Worm (Caenorhabditis elegans): ENCODE data around the gene Y81B9A.2.

Y81B9A.2 gene

ce11 chrX:9162864-9163263 lies 21.1 kb upstream of the Y81B9A.2 start, which contains the start of gene tsp-11:
Gene tsp-11 (plus strand): TSS chrX:9163164.
- TF ChIP-seq ztf-4 (tag; optimal IDR thresholded peaks at IDR 0.05) (no peak), tbx-2 (tag; optimal IDR thresholded peaks at IDR 0.05) (no peak), elt-1 (tag; optimal IDR thresholded peaks at IDR 0.05) (no peak), lin-15B (tag; optimal IDR thresholded peaks at IDR 0.05) (no peak), zag-1 (tag; optimal IDR thresholded peaks at IDR 0.05) (no peak), lin-39 (tag; optimal IDR thresholded peaks at IDR 0.05) (no peak), nhr-77 (tag; optimal IDR thresholded peaks at IDR 0.05) (no peak), ceh-9 (tag; optimal IDR thresholded peaks at IDR 0.05) (no peak), hmg-11 (tag; optimal IDR thresholded peaks at IDR 0.05) (no peak), nhr-28 (tag; optimal IDR thresholded peaks at IDR 0.05) (no peak), nhr-11 (tag; optimal IDR thresholded peaks at IDR 0.05) (no peak), mml-1 (tag; optimal IDR thresholded peaks at IDR 0.05) (no peak), R02D3.7 (tag; optimal IDR thresholded peaks at IDR 0.05) (no peak), ceh-28 (tag; optimal IDR thresholded peaks at IDR 0.05) (no peak), ztf-11 (tag; optimal IDR thresholded peaks at IDR 0.05) (no peak), nhr-12 (tag; optimal IDR thresholded peaks at IDR 0.05) (no peak), pqm-1 (tag; optimal IDR thresholded peaks at IDR 0.05) (no peak)

- TF ChIP-seq pqm-1 (tag; optimal IDR thresholded peaks at IDR 0.05) (no peak), fkh-2 (tag; optimal IDR thresholded peaks at IDR 0.05) (no peak), nhr-237 (tag; optimal IDR thresholded peaks at IDR 0.05) (no peak), egl-5 (tag; optimal IDR thresholded peaks at IDR 0.05) (no peak), elt-1 (tag; optimal IDR thresholded peaks at IDR 0.05) (no peak), ceh-82 (tag; optimal IDR thresholded peaks at IDR 0.05) (no peak), ztf-11 (tag; optimal IDR thresholded peaks at IDR 0.05) (no peak), fkh-10 (GFP tag; optimal IDR thresholded peaks at IDR 0.05) (no peak), mml-1 (tag; optimal IDR thresholded peaks at IDR 0.05) (no peak), sea-2 (GFP tag; optimal IDR thresholded peaks at IDR 0.05) (no peak), egl-27 (tag; optimal IDR thresholded peaks at IDR 0.05) (no peak), ztf-4 (tag; optimal IDR thresholded peaks at IDR 0.05) (no peak), ceh-9 (tag; optimal IDR thresholded peaks at IDR 0.05) (no peak), lin-39 (tag; optimal IDR thresholded peaks at IDR 0.05) (no peak)
Observed at ce11 chrX:9166921-9167320, 17.0 kb upstream of the Y81B9A.2 start, which contains the start of gene B0563.10. Gene B0563.10 (minus strand): TSS chrX:9167245.

- TF ChIP-seq ceh-82 (tag; optimal IDR thresholded peaks at IDR 0.05) (no peak), jun-1 (tag; optimal IDR thresholded peaks at IDR 0.05) (no peak), nhr-77 (tag; optimal IDR thresholded peaks at IDR 0.05) (no peak), nhr-67 (tag; optimal IDR thresholded peaks at IDR 0.05) (no peak), zag-1 (tag; optimal IDR thresholded peaks at IDR 0.05) (no peak), lin-39 (tag; optimal IDR thresholded peaks at IDR 0.05) (no peak), egl-27 (tag; optimal IDR thresholded peaks at IDR 0.05) (no peak), ceh-28 (tag; optimal IDR thresholded peaks at IDR 0.05) (no peak), ztf-11 (tag; optimal IDR thresholded peaks at IDR 0.05) (no peak), aly-2 (tag; optimal IDR thresholded peaks at IDR 0.05) (no peak), nhr-23 (tag; optimal IDR thresholded peaks at IDR 0.05) (no peak), fkh-2 (tag; optimal IDR thresholded peaks at IDR 0.05) (no peak), mml-1 (tag; optimal IDR thresholded peaks at IDR 0.05) (no peak), ZK546.5 (tag; optimal IDR thresholded peaks at IDR 0.05) (no peak), nhr-76 (tag; optimal IDR thresholded peaks at IDR 0.05) (no peak), ceh-16 (tag; optimal IDR thresholded peaks at IDR 0.05) (no peak), sea-2 (GFP tag; optimal IDR thresholded peaks at IDR 0.05) (no peak), tbx-2 (tag; optimal IDR thresholded peaks at IDR 0.05) (no peak)
Observed at ce11 chrX:9168239-9168638, 15.7 kb upstream of the Y81B9A.2 start, which contains the start of gene B0563.9. Gene B0563.9 (plus strand): TSS chrX:9168539.

ce11 chrX:9170058-9170457 lies 13.9 kb upstream of the Y81B9A.2 start:
- TF ChIP-seq mml-1 (tag; optimal IDR thresholded peaks at IDR 0.05) (no peak), ceh-82 (tag; optimal IDR thresholded peaks at IDR 0.05) (no peak), nhr-76 (tag; optimal IDR thresholded peaks at IDR 0.05) (no peak), ama-1 (optimal IDR thresholded peaks at IDR 0.05) (no peak), lsy-12 (tag; optimal IDR thresholded peaks at IDR 0.05) (no peak), jun-1 (tag; optimal IDR thresholded peaks at IDR 0.05) (no peak), nhr-25 (tag; optimal IDR thresholded peaks at IDR 0.05) (no peak), ceh-16 (tag; optimal IDR thresholded peaks at IDR 0.05) (no peak), nhr-67 (tag; optimal IDR thresholded peaks at IDR 0.05) (no peak), nhr-237 (tag; optimal IDR thresholded peaks at IDR 0.05) (no peak), nhr-77 (tag; optimal IDR thresholded peaks at IDR 0.05) (no peak), fos-1 (tag; optimal IDR thresholded peaks at IDR 0.05) (no peak), nhr-28 (tag; optimal IDR thresholded peaks at IDR 0.05) (no peak), ZK546.5 (tag; optimal IDR thresholded peaks at IDR 0.05) (no peak), egl-5 (tag; optimal IDR thresholded peaks at IDR 0.05) (no peak), nhr-11 (tag; optimal IDR thresholded peaks at IDR 0.05) (no peak), daf-12 (tag; optimal IDR thresholded peaks at IDR 0.05) (no peak)

Data from whole organism, L3 larva.